Fruit fly (Drosophila melanogaster) whole organism, embryonic: ENCODE measurements around the gene NK7.1.

Source experiments
- Atf6 ChIP-seq: fragments of 200-800 bp; sonication (Bioruptor generic); IDR thresholded peaks from 2 replicates; pipeline ENCODE4 v1.3.6; 2022; ENCODE audit warnings: missing biosample characterization, missing genetic modification characterization
- CG10565 ChIP-seq: fragments of 200-800 bp; sonication (Bioruptor generic); optimal IDR thresholded peaks from 3 replicates; lab custom pipeline; 2016; ENCODE audit warnings: missing biosample characterization, mild to moderate bottlenecking, missing genetic modification characterization
- CG11093 ChIP-seq: fragments of 200-800 bp; sonication (Bioruptor generic); IDR thresholded peaks from 3 replicates; pipeline ENCODE4 v1.3.6; 2022; ENCODE audit warnings: missing biosample characterization, missing genetic modification characterization
- CG11504 ChIP-seq: fragments of 200-800 bp; sonication (Bioruptor generic); optimal IDR thresholded peaks from 3 replicates; lab custom pipeline; 2019; ENCODE audit warnings: missing biosample characterization, mild to moderate bottlenecking, missing genetic modification characterization, moderate library complexity
- CG12744 ChIP-seq: fragments of 200-800 bp; sonication (Bioruptor generic); optimal IDR thresholded peaks from 2 replicates; lab custom pipeline; 2016; ENCODE audit warnings: missing biosample characterization, missing genetic modification characterization
- CG14050 ChIP-seq: fragments of 200-800 bp; sonication (Bioruptor generic); IDR thresholded peaks from 3 replicates; pipeline ENCODE4 v1.3.6; 2022; ENCODE audit warnings: missing biosample characterization, missing genetic modification characterization
- CG15073 ChIP-seq: fragments of 200-800 bp; sonication (Bioruptor generic); optimal IDR thresholded peaks from 2 replicates; lab custom pipeline; 2016; ENCODE audit warnings: missing biosample characterization, missing genetic modification characterization
- CG16863 ChIP-seq: fragments of 200-800 bp; sonication (Bioruptor generic); optimal IDR thresholded peaks from 3 replicates; lab custom pipeline; 2016; ENCODE audit warnings: missing biosample characterization, missing genetic modification characterization
- CG17328 ChIP-seq: fragments of 200-800 bp; sonication (Bioruptor generic); IDR thresholded peaks from 2 replicates; pipeline ENCODE4 v1.3.6; 2022; ENCODE audit warnings: missing biosample characterization, missing genetic modification characterization
- CG17802 ChIP-seq: fragments of 200-800 bp; sonication (Bioruptor generic); optimal IDR thresholded peaks from 2 replicates; lab custom pipeline; 2018; ENCODE audit warnings: missing biosample characterization, mild to moderate bottlenecking, missing genetic modification characterization, moderate library complexity
- CG1832 ChIP-seq: fragments of 200-800 bp; sonication (Bioruptor generic); optimal IDR thresholded peaks from 2 replicates; lab custom pipeline; 2017; ENCODE audit warnings: missing biosample characterization, mild to moderate bottlenecking, missing genetic modification characterization, inconsistent platforms
- CG32767 ChIP-seq: fragments of 200-800 bp; sonication (Bioruptor generic); IDR thresholded peaks from 2 replicates; pipeline ENCODE4 v1.3.6; 2022; ENCODE audit warnings: missing biosample characterization, missing genetic modification characterization
- CG6175 ChIP-seq: fragments of 200-800 bp; sonication (Bioruptor generic); IDR thresholded peaks from 3 replicates; pipeline ENCODE4 v1.3.6; 2022; ENCODE audit warnings: missing biosample characterization, missing genetic modification characterization
- CG6254 ChIP-seq: fragments of 200-800 bp; sonication (Bioruptor generic); optimal IDR thresholded peaks from 3 replicates; lab custom pipeline; 2017; ENCODE audit warnings: mild to moderate bottlenecking, missing biosample characterization, missing genetic modification reagents, missing genetic modification characterization
- CG7839 ChIP-seq: fragments of 200-800 bp; sonication (Bioruptor generic); optimal IDR thresholded peaks from 3 replicates; lab custom pipeline; 2018; ENCODE audit warnings: missing biosample characterization, mild to moderate bottlenecking, missing genetic modification characterization, moderate library complexity
- CG7963 ChIP-seq: fragments of 200-800 bp; sonication (Bioruptor generic); IDR thresholded peaks from 3 replicates; pipeline ENCODE4 v1.3.6; 2022; ENCODE audit warnings: missing biosample characterization, missing genetic modification characterization; ENCODE audit not compliant: partially characterized antibody
- CrebB ChIP-seq: fragments of 200-800 bp; sonication (Bioruptor generic); optimal IDR thresholded peaks from 3 replicates; lab custom pipeline; 2018; ENCODE audit warnings: missing biosample characterization, mild to moderate bottlenecking, missing genetic modification characterization
- Dad ChIP-seq: fragments of 200-800 bp; sonication (Bioruptor generic); optimal IDR thresholded peaks from 3 replicates; lab custom pipeline; 2016; ENCODE audit warnings: missing biosample characterization, missing genetic modification characterization
- Dbx ChIP-seq: fragments of 200-800 bp; sonication (Bioruptor generic); IDR thresholded peaks from 3 replicates; pipeline ENCODE4 v1.3.6; 2022; ENCODE audit warnings: missing biosample characterization, missing genetic modification characterization
- Ets65A ChIP-seq: fragments of 200-800 bp; sonication (Bioruptor generic); peaks from one replicate; lab custom pipeline; 2016; ENCODE audit warnings: missing biosample characterization, missing genetic modification characterization
- Gug ChIP-seq: fragments of 200-800 bp; sonication (Bioruptor generic); IDR thresholded peaks from 4 replicates; pipeline ENCODE4 v1.3.6; 2022; ENCODE audit warnings: missing biosample characterization, missing genetic modification characterization
- HmgD ChIP-seq: fragments of 200-800 bp; sonication (Bioruptor generic); optimal IDR thresholded peaks from 3 replicates; lab custom pipeline; 2016; ENCODE audit warnings: missing biosample characterization, missing genetic modification characterization
- Hr78 ChIP-seq, 2 experiments: fragments of 200-800 bp in 1 of 2; fragments of >200 bp in 1 of 2; sonication (Bioruptor generic) in 1 of 2; optimal IDR thresholded peaks; 2 replicates each; lab custom pipeline; 2017 to 2019; ENCODE audit warnings: missing biosample characterization in 2 of 2, missing genetic modification characterization in 2 of 2, mild to moderate bottlenecking in 1 of 2, moderate library complexity in 1 of 2
- MESR4 ChIP-seq: fragments of 200-800 bp; sonication (Bioruptor generic); optimal IDR thresholded peaks from 2 replicates; lab custom pipeline; 2018; ENCODE audit warnings: missing biosample characterization, mild to moderate bottlenecking, missing genetic modification characterization, moderate library complexity
- Med ChIP-seq: fragments of 200-800 bp; sonication (Bioruptor generic); peaks from one replicate; lab custom pipeline; 2016; ENCODE audit warnings: missing biosample characterization, missing genetic modification characterization, mild to moderate bottlenecking, inconsistent platforms, moderate library complexity
- Nf-YA ChIP-seq: fragments of 200-800 bp; sonication (Bioruptor generic); IDR thresholded peaks from 2 replicates; pipeline ENCODE4 v1.3.6; 2022; ENCODE audit warnings: missing biosample characterization, missing genetic modification characterization
- Opbp ChIP-seq: fragments of 200-800 bp; sonication (Bioruptor generic); IDR thresholded peaks from 3 replicates; pipeline ENCODE4 v1.3.6; 2022; ENCODE audit warnings: missing biosample characterization, missing genetic modification characterization; ENCODE audit not compliant: partially characterized antibody
- Optix ChIP-seq: fragments of 200-800 bp; sonication (Bioruptor generic); IDR thresholded peaks from 3 replicates; pipeline ENCODE4 v1.3.6; 2022; ENCODE audit warnings: missing biosample characterization, missing genetic modification characterization
- Ssrp ChIP-seq: fragments of 200-800 bp; sonication (Bioruptor generic); optimal IDR thresholded peaks from 2 replicates; lab custom pipeline; 2018; ENCODE audit warnings: missing biosample characterization, mild to moderate bottlenecking, missing genetic modification characterization, moderate library complexity
- Tbp ChIP-seq: fragments of >200 bp; optimal IDR thresholded peaks from 2 replicates; lab custom pipeline; 2018; ENCODE audit warnings: missing biosample characterization, missing genetic modification characterization
- Trl ChIP-seq, 3 experiments: fragments of >200 bp in 2 of 3; fragments of 200-800 bp in 1 of 3; sonication (Bioruptor generic) in 1 of 3; optimal IDR thresholded peaks; 2 replicates in 1 of 3; 3 replicates in 2 of 3; lab custom pipeline; 2016 to 2017; ENCODE audit warnings: missing biosample characterization in 1 of 3, missing genetic modification characterization in 1 of 3
- ab ChIP-seq: fragments of 200-800 bp; sonication (Bioruptor generic); optimal IDR thresholded peaks from 2 replicates; lab custom pipeline; 2016; ENCODE audit warnings: missing biosample characterization, missing genetic modification characterization
- aop ChIP-seq: fragments of 200-800 bp; sonication (Bioruptor generic); IDR thresholded peaks from 2 replicates; pipeline ENCODE4 v1.3.6; 2022; ENCODE audit warnings: missing biosample characterization, missing genetic modification characterization
- ara ChIP-seq: fragments of 200-800 bp; sonication (Bioruptor generic); IDR thresholded peaks from 2 replicates; pipeline ENCODE4 v1.3.6; 2022; ENCODE audit warnings: missing biosample characterization, missing genetic modification characterization
- bcd ChIP-seq: fragments of 200-800 bp; sonication (Bioruptor generic); optimal IDR thresholded peaks from 2 replicates; lab custom pipeline; 2017; ENCODE audit warnings: missing biosample characterization, mild to moderate bottlenecking, missing genetic modification characterization
- ci ChIP-seq: fragments of 200-800 bp; sonication (Bioruptor generic); IDR thresholded peaks from 3 replicates; pipeline ENCODE4 v1.3.6; 2022; ENCODE audit warnings: missing biosample characterization, missing genetic modification characterization
- crc ChIP-seq: fragments of 200-800 bp; sonication (Bioruptor generic); optimal IDR thresholded peaks from 2 replicates; lab custom pipeline; 2016; ENCODE audit warnings: missing biosample characterization, missing genetic modification characterization
- ems ChIP-seq: fragments of 200-800 bp; sonication (Bioruptor generic); optimal IDR thresholded peaks from 3 replicates; lab custom pipeline; 2016; ENCODE audit warnings: missing biosample characterization, missing genetic modification characterization
- gsb ChIP-seq: fragments of 200-800 bp; sonication (Bioruptor generic); IDR thresholded peaks from 2 replicates; pipeline ENCODE4 v1.3.6; 2022; ENCODE audit warnings: missing biosample characterization, missing genetic modification characterization
- gsb-n ChIP-seq: fragments of 200-800 bp; sonication (Bioruptor generic); optimal IDR thresholded peaks from 3 replicates; lab custom pipeline; 2018; ENCODE audit warnings: missing biosample characterization, mild to moderate bottlenecking, missing genetic modification characterization
- klu ChIP-seq: fragments of 200-800 bp; sonication (Bioruptor generic); IDR thresholded peaks from 2 replicates; pipeline ENCODE4 v1.3.6; 2022; ENCODE audit warnings: missing biosample characterization, missing genetic modification characterization
- nerfin-1 ChIP-seq: fragments of 200-800 bp; sonication (Bioruptor generic); optimal IDR thresholded peaks from 3 replicates; lab custom pipeline; 2019; ENCODE audit warnings: missing biosample characterization, mild to moderate bottlenecking, missing genetic modification characterization, moderate library complexity
- pum ChIP-seq: fragments of 200-800 bp; sonication (Bioruptor generic); optimal IDR thresholded peaks from 2 replicates; lab custom pipeline; 2016; ENCODE audit warnings: missing biosample characterization, missing genetic modification characterization
- ro ChIP-seq: fragments of 200-800 bp; sonication (Bioruptor generic); IDR thresholded peaks from 2 replicates; pipeline ENCODE4 v1.3.6; 2022; ENCODE audit warnings: missing biosample characterization, missing genetic modification characterization
- row ChIP-seq: fragments of 200-800 bp; sonication (Bioruptor generic); IDR thresholded peaks from 3 replicates; pipeline ENCODE4 v1.3.6; 2022; ENCODE audit warnings: missing biosample characterization, missing genetic modification characterization
- sd ChIP-seq: fragments of 200-800 bp; sonication (Bioruptor generic); optimal IDR thresholded peaks from 3 replicates; lab custom pipeline; 2018; ENCODE audit warnings: missing biosample characterization, mild to moderate bottlenecking, missing genetic modification characterization, moderate library complexity
- tio ChIP-seq: fragments of 200-800 bp; sonication (Bioruptor generic); optimal IDR thresholded peaks from 2 replicates; lab custom pipeline; 2017; ENCODE audit warnings: missing biosample characterization, missing genetic modification characterization, inconsistent platforms
- tup ChIP-seq: fragments of 200-800 bp; sonication (Bioruptor generic); optimal IDR thresholded peaks from 2 replicates; lab custom pipeline; 2016; ENCODE audit warnings: missing biosample characterization, mild to moderate bottlenecking, missing genetic modification characterization, moderate library complexity
- twi ChIP-seq: fragments of 200-800 bp; optimal IDR thresholded peaks from 2 replicates; lab custom pipeline; 2019; ENCODE audit warnings: missing biosample characterization, mild to moderate bottlenecking, missing genetic modification characterization, moderate library complexity
- wek ChIP-seq: fragments of 200-800 bp; sonication (Bioruptor generic); optimal IDR thresholded peaks from 3 replicates; lab custom pipeline; 2018; ENCODE audit warnings: missing biosample characterization, mild to moderate bottlenecking, missing genetic modification characterization, moderate library complexity

The NK7.1 gene

DNA sequence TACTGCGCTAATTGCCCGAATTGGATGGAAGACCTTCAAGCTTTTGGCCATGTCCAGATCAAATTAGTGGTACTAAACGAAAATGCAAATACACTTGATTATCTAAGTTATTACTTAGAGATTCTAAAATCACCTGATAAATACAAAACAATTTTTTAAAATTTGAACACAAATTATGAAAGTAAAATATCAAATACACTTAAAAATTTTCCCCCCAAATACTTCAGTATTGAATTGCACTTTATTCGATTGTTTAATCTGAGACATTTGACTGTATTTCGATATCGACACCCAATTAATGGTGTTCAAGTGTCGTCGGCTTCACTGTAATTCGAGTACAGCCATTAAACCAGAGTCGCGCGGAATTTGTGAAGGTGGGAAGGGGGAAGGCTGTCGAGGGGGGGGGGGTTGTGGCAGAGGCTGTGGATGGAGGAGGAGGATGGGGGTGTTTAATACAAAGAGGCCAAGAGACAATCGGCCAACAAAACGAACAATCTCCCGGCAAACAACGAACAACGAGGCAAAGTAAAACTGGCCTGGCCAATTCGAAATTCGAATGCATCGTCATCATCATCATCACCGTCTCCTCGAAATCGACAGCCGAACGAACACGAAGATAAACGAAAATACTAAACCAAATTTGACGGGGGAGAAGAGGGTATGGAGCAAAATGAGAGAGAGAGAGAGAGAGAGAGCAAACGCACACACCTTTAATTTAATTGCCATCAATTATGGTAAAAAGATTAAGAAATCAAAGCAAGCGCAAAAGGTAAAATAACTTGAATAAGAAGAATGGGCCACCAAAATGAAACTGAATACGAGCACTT, 90.3 kb downstream of the NK7.1 start (continued):
- TF ChIP-seq CG1832 (peak; percentile 77), ab (GFP tag; lab: Kevin White, UChicago) (no peak), CG12744 (GFP tag; lab: Kevin White, UChicago) (no peak), Dbx (GFP tag; lab: Robert Waterston, UW) (no peak), wek (GFP tag; lab: Kevin White, UChicago) (no peak), CG17802 (no peak), ro (GFP tag; lab: Robert Waterston, UW) (no peak), bcd (GFP tag; lab: Kevin White, UChicago) (no peak), Ssrp (no peak), CG17328 (GFP tag; lab: Robert Waterston, UW) (no peak), twi (tag; lab: Kevin White, UChicago) (no peak), gsb (GFP tag; lab: Robert Waterston, UW) (no peak), tio (no peak), ara (no peak), CG6175 (GFP tag; lab: Robert Waterston, UW) (0 out of 3 replicates have a peak, but pooled peaks have one; percentile 22), crc (GFP tag; lab: Kevin White, UChicago) (no peak), Tbp (no peak), CG7839 (tag; lab: Kevin White, UChicago) (no peak), Gug (GFP tag; lab: Robert Waterston, UW) (no peak), row (GFP tag; lab: Robert Waterston, UW) (peak; percentile 10; the same call in 1 of the 3 replicates), CG6254 (GFP tag; lab: Kevin White, UChicago) (no peak), nerfin-1 (no peak), klu (GFP tag; lab: Robert Waterston, UW) (no peak), CG10565 (GFP tag; lab: Kevin White, UChicago) (no peak), CrebB (tag; lab: Kevin White, UChicago) (no peak), Trl (optimal IDR thresholded peaks at IDR 0.05; lab: Kevin White, UChicago) (peak; percentile 63 to 83), Trl (GFP tag; optimal IDR thresholded peaks at IDR 0.05; lab: Kevin White, UChicago) (no peak), CG11093 (GFP tag; lab: Robert Waterston, UW) (no peak), Nf-YA (no peak), tup (GFP tag; lab: Kevin White, UChicago) (no peak), CG14050 (GFP tag; lab: Robert Waterston, UW) (no peak), ems (no peak), Med (GFP tag; lab: Kevin White, UChicago) (peak; percentile 14), Dad (GFP tag; lab: Kevin White, UChicago) (no peak), Opbp (no peak), Ets65A (GFP tag; lab: Kevin White, UChicago) (no peak), HmgD (GFP tag; lab: Kevin White, UChicago) (no peak), pum (GFP tag; lab: Kevin White, UChicago) (no peak), CG16863 (GFP tag; lab: Kevin White, UChicago) (no peak), sd (tag; lab: Kevin White, UChicago) (peak; percentile 85), CG7963 (GFP tag; lab: Robert Waterston, UW) (no peak), aop (GFP tag; lab: Robert Waterston, UW) (no peak), MESR4 (GFP tag; lab: Kevin White, UChicago) (no peak), Atf6 (no peak), Optix (no peak), CG32767 (GFP tag; lab: Robert Waterston, UW) (no peak), gsb-n (tag; lab: Kevin White, UChicago) (no peak), CG11504 (no peak), CG15073 (GFP tag; lab: Kevin White, UChicago) (no peak), ci (GFP tag; lab: Robert Waterston, UW) (peak; percentile 44; the same call in 1 of the 3 replicates), Hr78 (GFP tag; optimal IDR thresholded peaks at IDR 0.05; lab: Kevin White, UChicago) (no peak)
